Fruit fly (Drosophila melanogaster): ENCODE measurements around the gene Rsph9.

Rsph9 gene

dm6 chr2L:17433030-17433912 is 20.8 kb upstream of the Rsph9 start, which contains the start of the genes Dif and CG5043:
Dif (minus strand) TSS chr2L:17433161.
CG5043 (plus strand) TSS chr2L:17433862.
- no peak for TF ChIP-seq ttk (optimal IDR thresholded peaks at IDR 0.05)
- TF ChIP-seq h (optimal IDR thresholded peaks at IDR 0.05), result no peak
- TF ChIP-seq insv (optimal IDR thresholded peaks at IDR 0.05), result no peak
- TF ChIP-seq Sin3A (optimal IDR thresholded peaks at IDR 0.05), result no peak

dm6 chr2L:17431359-17431675 is 18.9 kb upstream of the Rsph9 start:
- TF ChIP-seq psq (optimal IDR thresholded peaks at IDR 0.05), result no peak
- no peak for TF ChIP-seq h (optimal IDR thresholded peaks at IDR 0.05)
- no peak for TF ChIP-seq insv (optimal IDR thresholded peaks at IDR 0.05)
- TF ChIP-seq Myc (optimal IDR thresholded peaks at IDR 0.05), result no peak
- TF ChIP-seq ttk (optimal IDR thresholded peaks at IDR 0.05), result no peak
- TF ChIP-seq Sin3A (optimal IDR thresholded peaks at IDR 0.05), result no peak

- TF ChIP-seq insv (optimal IDR thresholded peaks at IDR 0.05) (no peak), Myc (optimal IDR thresholded peaks at IDR 0.05) (no peak), ttk (optimal IDR thresholded peaks at IDR 0.05) (no peak), h (optimal IDR thresholded peaks at IDR 0.05) (no peak), psq (optimal IDR thresholded peaks at IDR 0.05) (no peak), Sin3A (optimal IDR thresholded peaks at IDR 0.05) (no peak)
Observed at dm6 chr2L:17430602-17431358, 18.3 kb upstream of the Rsph9 start.

- no peak for TF ChIP-seq Sin3A (optimal IDR thresholded peaks at IDR 0.05)
Observed at dm6 chr2L:17429788-17430587, 17.6 kb upstream of the Rsph9 start.

DNA sequence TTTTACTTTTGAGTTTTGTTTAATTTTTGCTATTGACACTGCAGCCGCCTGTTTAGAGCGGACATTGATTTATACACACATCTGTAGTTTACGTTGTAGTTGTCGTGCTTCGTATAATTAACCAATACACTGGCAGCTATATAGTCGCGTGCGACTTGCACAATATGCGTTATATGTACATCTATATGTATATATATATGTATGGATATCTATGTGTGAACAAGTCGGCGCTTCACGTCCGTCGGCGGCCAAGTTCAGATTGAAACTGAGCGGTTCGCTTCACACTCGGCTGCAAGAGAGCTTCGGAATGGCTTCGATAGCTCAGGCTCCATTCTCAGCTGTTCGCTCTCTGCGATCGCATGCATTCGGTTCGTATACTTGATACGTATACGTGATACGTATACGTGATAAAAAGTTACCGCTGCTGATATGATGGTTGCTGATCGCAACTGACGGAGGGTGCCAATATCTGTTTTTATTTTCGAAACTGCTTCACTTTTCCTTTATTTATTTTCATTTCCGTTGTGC is 15.6 kb upstream of the Rsph9 start:
- TF ChIP-seq Myc (optimal IDR thresholded peaks at IDR 0.05) (no peak), psq (optimal IDR thresholded peaks at IDR 0.05) (no peak), insv (optimal IDR thresholded peaks at IDR 0.05) (no peak), h (optimal IDR thresholded peaks at IDR 0.05) (no peak), ttk (optimal IDR thresholded peaks at IDR 0.05) (no peak), Sin3A (optimal IDR thresholded peaks at IDR 0.05) (no peak)

DNA sequence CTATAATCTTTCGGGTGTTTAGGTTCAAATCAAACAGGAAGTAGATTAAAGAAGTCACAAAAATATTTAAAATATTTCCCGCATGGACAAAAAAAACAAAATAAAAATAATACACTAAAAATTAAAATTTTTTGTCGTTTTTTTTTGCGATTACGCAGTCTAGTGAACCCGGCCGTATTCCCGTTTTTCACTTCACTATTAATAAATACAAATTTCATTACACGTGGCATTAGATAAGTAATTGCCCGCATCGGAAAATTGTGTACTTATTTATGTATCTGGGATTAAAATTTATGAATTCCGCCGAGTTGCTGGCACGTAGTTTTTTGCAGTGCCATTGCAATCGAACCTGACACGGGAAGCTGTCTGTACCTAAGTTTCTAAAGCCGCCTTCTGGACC is 14.8 kb upstream of the Rsph9 start:
- TF ChIP-seq Sin3A (optimal IDR thresholded peaks at IDR 0.05) (no peak), Myc (optimal IDR thresholded peaks at IDR 0.05) (no peak), ttk (optimal IDR thresholded peaks at IDR 0.05) (no peak), insv (optimal IDR thresholded peaks at IDR 0.05) (no peak), psq (optimal IDR thresholded peaks at IDR 0.05) (no peak), h (optimal IDR thresholded peaks at IDR 0.05) (no peak)

- no peak for TF ChIP-seq h (optimal IDR thresholded peaks at IDR 0.05)
- TF ChIP-seq insv (optimal IDR thresholded peaks at IDR 0.05), result no peak
- no peak for TF ChIP-seq psq (optimal IDR thresholded peaks at IDR 0.05)
- TF ChIP-seq Myc (optimal IDR thresholded peaks at IDR 0.05), result no peak
- no peak for TF ChIP-seq ttk (optimal IDR thresholded peaks at IDR 0.05)
- no peak for TF ChIP-seq Sin3A (optimal IDR thresholded peaks at IDR 0.05)
Observed at dm6 chr2L:17425412-17425811, 13.0 kb upstream of the Rsph9 start.

dm6 chr2L:17425005-17425404 is 12.6 kb upstream of the Rsph9 start:
- TF ChIP-seq insv (optimal IDR thresholded peaks at IDR 0.05) (no peak), psq (optimal IDR thresholded peaks at IDR 0.05) (no peak), Sin3A (optimal IDR thresholded peaks at IDR 0.05) (no peak)

DNA sequence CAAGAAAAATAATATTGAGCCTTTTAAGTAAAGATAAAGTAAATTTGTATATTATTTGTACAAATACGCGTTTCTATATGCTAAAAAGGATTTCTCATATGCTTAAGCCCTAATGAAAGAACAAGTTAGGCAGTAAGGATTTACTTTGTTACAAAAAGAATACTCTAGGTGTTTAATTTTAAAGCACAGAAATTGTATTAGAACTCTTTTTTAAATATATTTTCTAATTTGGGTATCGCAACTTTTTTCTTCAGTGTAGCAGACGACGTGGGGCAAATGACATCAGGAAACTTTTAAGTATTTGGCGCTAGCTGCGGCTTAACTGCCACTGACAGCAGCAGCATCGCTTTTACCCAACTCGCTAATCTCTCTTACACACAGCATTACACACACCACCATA is 9.7 kb upstream of the Rsph9 start:
- TF ChIP-seq ttk (optimal IDR thresholded peaks at IDR 0.05) (no peak), insv (optimal IDR thresholded peaks at IDR 0.05) (no peak), Sin3A (optimal IDR thresholded peaks at IDR 0.05) (no peak)

DNA sequence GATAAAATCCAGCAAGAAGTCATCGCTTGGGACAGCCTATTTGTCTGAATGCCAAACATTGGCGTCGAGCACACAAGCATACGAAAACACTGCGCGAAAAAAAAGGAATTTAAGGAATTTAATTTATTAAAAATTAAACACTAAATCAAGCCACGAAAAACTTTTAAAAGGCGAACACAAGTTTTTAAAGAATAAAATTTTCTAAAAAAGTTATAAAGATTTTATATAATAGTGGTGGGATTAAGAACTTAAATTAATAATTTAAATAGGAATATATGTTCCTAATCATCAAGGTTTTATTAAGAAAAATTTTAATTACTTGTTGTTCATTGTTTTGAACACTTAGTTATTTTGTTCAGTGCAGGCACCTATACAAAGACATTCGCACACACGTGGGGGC is 8.9 kb upstream of the Rsph9 start:
- TF ChIP-seq psq (optimal IDR thresholded peaks at IDR 0.05) (no peak), Sin3A (optimal IDR thresholded peaks at IDR 0.05) (no peak), Myc (optimal IDR thresholded peaks at IDR 0.05) (no peak)

DNA sequence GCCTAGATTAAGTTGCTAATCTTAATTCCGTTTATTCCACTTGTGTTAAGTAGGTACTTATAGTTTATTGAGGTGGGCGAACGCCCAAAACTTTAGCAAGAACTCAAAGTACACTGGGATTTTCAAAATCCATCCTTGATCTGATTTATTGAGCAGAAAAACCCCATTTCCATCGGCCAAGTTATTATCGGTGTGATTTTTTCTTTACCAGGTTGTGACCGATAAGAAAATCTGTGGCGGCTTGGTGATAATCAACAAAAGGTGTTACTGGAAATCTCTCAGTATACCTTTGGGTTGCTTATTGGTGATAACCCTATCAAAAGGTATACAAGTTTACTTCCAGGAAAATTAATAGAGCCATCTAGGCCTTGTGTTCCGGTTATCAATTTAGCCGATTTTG is 8.0 kb upstream of the Rsph9 start:
- no peak for TF ChIP-seq h (optimal IDR thresholded peaks at IDR 0.05)
- TF ChIP-seq ttk (optimal IDR thresholded peaks at IDR 0.05), result no peak
- no peak for TF ChIP-seq insv (optimal IDR thresholded peaks at IDR 0.05)
- no peak for TF ChIP-seq Myc (optimal IDR thresholded peaks at IDR 0.05)
- no peak for TF ChIP-seq Sin3A (optimal IDR thresholded peaks at IDR 0.05)
- no peak for TF ChIP-seq psq (optimal IDR thresholded peaks at IDR 0.05)

DNA sequence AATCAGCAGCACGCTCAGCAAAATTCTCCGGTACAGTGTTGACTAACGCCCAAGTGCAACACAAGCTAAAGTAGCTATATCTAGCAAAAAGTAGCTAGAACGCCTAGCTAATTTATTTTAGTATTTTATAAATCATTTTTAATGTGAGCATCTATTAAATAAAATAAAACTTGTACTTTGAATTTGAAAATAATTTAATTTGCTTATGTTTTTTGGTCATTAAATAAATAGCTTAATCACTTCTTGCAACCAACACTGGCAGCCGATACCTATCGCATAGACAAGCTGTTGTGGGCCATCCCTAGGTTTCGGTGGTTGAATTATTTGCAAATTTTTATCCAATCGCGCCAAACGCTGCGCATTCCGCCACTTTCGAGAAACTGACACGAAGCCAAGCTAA is 2.1 kb downstream of the Rsph9 start, which contains the start of the genes Polr2J and CG15141:
TSS of gene Polr2J (minus strand) at position 49 of the 400 bp plus-strand sequence.
TSS of gene CG15141 (plus strand) at position 284 of the 400 bp plus-strand sequence.
- TF ChIP-seq Sin3A (optimal IDR thresholded peaks at IDR 0.05) (no peak), h (optimal IDR thresholded peaks at IDR 0.05) (no peak), Myc (optimal IDR thresholded peaks at IDR 0.05) (no peak), psq (optimal IDR thresholded peaks at IDR 0.05) (no peak), insv (optimal IDR thresholded peaks at IDR 0.05) (no peak), ttk (optimal IDR thresholded peaks at IDR 0.05) (no peak)

All from Kc167 (cell line).